Fruit fly (Drosophila melanogaster) whole organism, embryonic: Measurements from ENCODE around the gene Zip88E.

ENCODE experiments used
- ATbp ChIP-seq: fragments of 200-800 bp; sonication (Bioruptor generic); optimal IDR thresholded peaks from 2 replicates; lab custom pipeline; 2017; ENCODE audit warnings: missing biosample characterization, mild to moderate bottlenecking, missing genetic modification characterization, missing genetic modification reagents
- CG1024 ChIP-seq: fragments of 200-800 bp; sonication (Bioruptor generic); IDR thresholded peaks from 2 replicates; pipeline ENCODE4 v1.3.6; 2022; ENCODE audit warnings: missing biosample characterization, missing genetic modification characterization
- CG12299 ChIP-seq: fragments of 200-800 bp; sonication (Bioruptor generic); optimal IDR thresholded peaks from 2 replicates; lab custom pipeline; 2018; ENCODE audit warnings: missing biosample characterization, mild to moderate bottlenecking, missing genetic modification characterization
- CG12744 ChIP-seq: fragments of 200-800 bp; sonication (Bioruptor generic); optimal IDR thresholded peaks from 2 replicates; lab custom pipeline; 2016; ENCODE audit warnings: missing biosample characterization, missing genetic modification characterization
- CG15073 ChIP-seq: fragments of 200-800 bp; sonication (Bioruptor generic); optimal IDR thresholded peaks from 2 replicates; lab custom pipeline; 2016; ENCODE audit warnings: missing biosample characterization, missing genetic modification characterization
- CG15269 ChIP-seq: fragments of 200-800 bp; sonication (Bioruptor generic); optimal IDR thresholded peaks from 2 replicates; lab custom pipeline; 2018; ENCODE audit warnings: missing biosample characterization, mild to moderate bottlenecking, missing genetic modification characterization, moderate library complexity
- CG1529 ChIP-seq: fragments of 200-800 bp; sonication (Bioruptor generic); optimal IDR thresholded peaks from 3 replicates; lab custom pipeline; 2018; ENCODE audit warnings: missing biosample characterization, missing genetic modification characterization
- CG15601 ChIP-seq: fragments of 200-800 bp; sonication (Bioruptor generic); optimal IDR thresholded peaks from 3 replicates; lab custom pipeline; 2019; ENCODE audit warnings: missing biosample characterization, mild to moderate bottlenecking, missing genetic modification characterization, moderate library complexity
- CG17385 ChIP-seq: fragments of 200-800 bp; sonication (Bioruptor generic); optimal IDR thresholded peaks from 3 replicates; lab custom pipeline; 2018; ENCODE audit warnings: missing biosample characterization, mild to moderate bottlenecking, missing genetic modification characterization
- CG17829 ChIP-seq: fragments of 200-800 bp; optimal IDR thresholded peaks from 2 replicates; lab custom pipeline; 2019; ENCODE audit warnings: missing biosample characterization, mild to moderate bottlenecking, missing genetic modification characterization, moderate library complexity
- CG18619 ChIP-seq: fragments of 200-800 bp; sonication (Bioruptor generic); optimal IDR thresholded peaks from 3 replicates; lab custom pipeline; 2017; ENCODE audit warnings: missing biosample characterization, mild to moderate bottlenecking, missing genetic modification characterization
- CG3847 ChIP-seq: fragments of 200-800 bp; sonication (Bioruptor generic); IDR thresholded peaks from 2 replicates; pipeline ENCODE4 v1.3.6; 2022; ENCODE audit warnings: missing biosample characterization, missing genetic modification characterization
- CG4707 ChIP-seq: fragments of 200-800 bp; sonication (Bioruptor generic); optimal IDR thresholded peaks from 2 replicates; lab custom pipeline; 2018; ENCODE audit warnings: missing biosample characterization, mild to moderate bottlenecking, missing genetic modification characterization, moderate library complexity
- CG4820 ChIP-seq: fragments of 200-800 bp; sonication (Bioruptor generic); optimal IDR thresholded peaks from 3 replicates; lab custom pipeline; 2016; ENCODE audit warnings: missing biosample characterization, missing genetic modification characterization
- CG6254 ChIP-seq: fragments of 200-800 bp; sonication (Bioruptor generic); optimal IDR thresholded peaks from 3 replicates; lab custom pipeline; 2017; ENCODE audit warnings: mild to moderate bottlenecking, missing biosample characterization, missing genetic modification reagents, missing genetic modification characterization
- CG6689 ChIP-seq: fragments of 200-800 bp; sonication (Bioruptor generic); IDR thresholded peaks from 2 replicates; pipeline ENCODE4 v1.3.6; 2022; ENCODE audit warnings: missing biosample characterization, missing genetic modification characterization
- CG6813 ChIP-seq: fragments of 200-800 bp; sonication (Bioruptor generic); optimal IDR thresholded peaks from 2 replicates; lab custom pipeline; 2017; ENCODE audit warnings: missing biosample characterization, missing genetic modification characterization, mild to moderate bottlenecking, moderate library complexity, missing genetic modification reagents
- CG7839 ChIP-seq: fragments of 200-800 bp; sonication (Bioruptor generic); optimal IDR thresholded peaks from 3 replicates; lab custom pipeline; 2018; ENCODE audit warnings: missing biosample characterization, mild to moderate bottlenecking, missing genetic modification characterization, moderate library complexity
- CG9727 ChIP-seq: fragments of 200-800 bp; sonication (Bioruptor generic); optimal IDR thresholded peaks from 3 replicates; lab custom pipeline; 2017; ENCODE audit warnings: missing biosample characterization, mild to moderate bottlenecking, missing genetic modification characterization
- Dip3 ChIP-seq: fragments of 200-800 bp; sonication (Bioruptor generic); optimal IDR thresholded peaks from 3 replicates; lab custom pipeline; 2016; ENCODE audit warnings: missing biosample characterization, missing genetic modification characterization
- Dll ChIP-seq: fragments of 200-800 bp; sonication (Bioruptor generic); IDR thresholded peaks from 4 replicates; pipeline ENCODE4 v1.3.6; 2022; ENCODE audit warnings: missing biosample characterization, missing genetic modification characterization; ENCODE audit not compliant: partially characterized antibody
- H2.0 ChIP-seq: fragments of 200-800 bp; sonication (Bioruptor generic); IDR thresholded peaks from 2 replicates; pipeline ENCODE4 v1.3.6; 2022; ENCODE audit warnings: missing biosample characterization, missing genetic modification characterization
- Hand ChIP-seq: fragments of 200-800 bp; sonication (Bioruptor generic); optimal IDR thresholded peaks from 2 replicates; lab custom pipeline; 2017; ENCODE audit warnings: mild to moderate bottlenecking, missing biosample characterization, missing genetic modification reagents, missing genetic modification characterization
- Hey ChIP-seq: fragments of 200-800 bp; sonication (Bioruptor generic); optimal IDR thresholded peaks from 3 replicates; lab custom pipeline; 2018; ENCODE audit warnings: missing biosample characterization, mild to moderate bottlenecking, missing genetic modification characterization
- Med ChIP-seq: fragments of 200-800 bp; sonication (Bioruptor generic); peaks from one replicate; lab custom pipeline; 2016; ENCODE audit warnings: missing biosample characterization, missing genetic modification characterization, mild to moderate bottlenecking, inconsistent platforms, moderate library complexity
- Sox100B ChIP-seq: fragments of 200-800 bp; sonication (Bioruptor generic); optimal IDR thresholded peaks from 3 replicates; lab custom pipeline; 2018; ENCODE audit warnings: missing biosample characterization, mild to moderate bottlenecking, missing genetic modification characterization
- Ssrp ChIP-seq: fragments of 200-800 bp; sonication (Bioruptor generic); optimal IDR thresholded peaks from 2 replicates; lab custom pipeline; 2018; ENCODE audit warnings: missing biosample characterization, mild to moderate bottlenecking, missing genetic modification characterization, moderate library complexity
- Usf ChIP-seq: fragments of 200-800 bp; sonication (Bioruptor generic); optimal IDR thresholded peaks from 2 replicates; lab custom pipeline; 2017; ENCODE audit warnings: missing genotype, missing biosample characterization, missing genetic modification characterization
- Vsx1 ChIP-seq: fragments of 200-800 bp; sonication (Bioruptor generic); optimal IDR thresholded peaks from 2 replicates; lab custom pipeline; 2017; ENCODE audit warnings: missing biosample characterization, mild to moderate bottlenecking, missing genetic modification characterization, missing genetic modification reagents
- br ChIP-seq: fragments of >200 bp; optimal IDR thresholded peaks from 2 replicates; lab custom pipeline; 2017
- cwo ChIP-seq: fragments of 200-800 bp; sonication (Bioruptor generic); optimal IDR thresholded peaks from 3 replicates; lab custom pipeline; 2017; ENCODE audit warnings: missing biosample characterization, missing genetic modification characterization, mild to moderate bottlenecking, moderate library complexity, missing genetic modification reagents
- dmrt99B ChIP-seq: fragments of 200-800 bp; sonication (Bioruptor generic); optimal IDR thresholded peaks from 2 replicates; lab custom pipeline; 2018; ENCODE audit warnings: missing biosample characterization, mild to moderate bottlenecking, missing genetic modification characterization, moderate library complexity
- dysf ChIP-seq: fragments of 200-800 bp; sonication (Bioruptor generic); IDR thresholded peaks from 3 replicates; pipeline ENCODE4 v1.3.6; 2022; ENCODE audit warnings: missing biosample characterization, missing genetic modification characterization
- ftz-f1 ChIP-seq: fragments of 200-800 bp; sonication (Bioruptor generic); optimal IDR thresholded peaks from 2 replicates; lab custom pipeline; 2016; ENCODE audit warnings: missing biosample characterization, missing genetic modification characterization
- gem ChIP-seq: fragments of 200-800 bp; sonication (Bioruptor generic); optimal IDR thresholded peaks from 2 replicates; lab custom pipeline; 2019; ENCODE audit warnings: missing biosample characterization, mild to moderate bottlenecking, missing genetic modification characterization, moderate library complexity
- gsb ChIP-seq: fragments of 200-800 bp; sonication (Bioruptor generic); IDR thresholded peaks from 2 replicates; pipeline ENCODE4 v1.3.6; 2022; ENCODE audit warnings: missing biosample characterization, missing genetic modification characterization
- hkb ChIP-seq, 2 experiments: fragments of 200-800 bp in 1 of 2; fragments of >200 bp in 1 of 2; sonication (Bioruptor generic) in 1 of 2; IDR thresholded peaks in 1 of 2; optimal IDR thresholded peaks in 1 of 2; 2 replicates each; pipeline versions ENCODE4 v1.3.6 to Lab custom; 2017 to 2022; ENCODE audit warnings: missing biosample characterization in 1 of 2, missing genetic modification characterization in 1 of 2
- ind ChIP-seq: fragments of 200-800 bp; sonication (Bioruptor generic); optimal IDR thresholded peaks from 3 replicates; lab custom pipeline; 2016; ENCODE audit warnings: missing biosample characterization, missing genetic modification characterization
- jumu ChIP-seq: fragments of 200-800 bp; sonication (Bioruptor generic); optimal IDR thresholded peaks from 3 replicates; lab custom pipeline; 2016; ENCODE audit warnings: missing biosample characterization, missing genetic modification characterization
- kni ChIP-seq: fragments of 200-800 bp; sonication (Bioruptor generic); optimal IDR thresholded peaks from 3 replicates; lab custom pipeline; 2017; ENCODE audit warnings: mild to moderate bottlenecking, missing biosample characterization, missing genetic modification reagents, missing genetic modification characterization
- lab ChIP-seq: fragments of 200-800 bp; sonication (Bioruptor generic); optimal IDR thresholded peaks from 3 replicates; lab custom pipeline; 2017; ENCODE audit warnings: missing biosample characterization, missing genetic modification characterization, mild to moderate bottlenecking, moderate library complexity, missing genetic modification reagents
- lmd ChIP-seq: fragments of 200-800 bp; sonication (Bioruptor generic); IDR thresholded peaks from 2 replicates; pipeline ENCODE4 v1.3.6; 2022; ENCODE audit warnings: missing biosample characterization, missing genetic modification characterization
- lola ChIP-seq, 3 experiments: fragments of >200 bp in 2 of 3; fragments of 200-800 bp in 1 of 3; sonication (Bioruptor generic) in 1 of 3; optimal IDR thresholded peaks; 2 replicates each; lab custom pipeline; 2017 to 2019; ENCODE audit warnings: missing biosample characterization in 3 of 3, missing genetic modification characterization in 3 of 3, mild to moderate bottlenecking in 1 of 3, moderate library complexity in 1 of 3
- sob ChIP-seq: fragments of 200-800 bp; sonication (Bioruptor generic); IDR thresholded peaks from 2 replicates; pipeline ENCODE4 v1.3.6; 2022; ENCODE audit warnings: missing biosample characterization, missing genetic modification characterization
- sqz ChIP-seq: fragments of 200-800 bp; sonication (Bioruptor generic); optimal IDR thresholded peaks from 3 replicates; lab custom pipeline; 2018; ENCODE audit warnings: missing biosample characterization, mild to moderate bottlenecking, missing genetic modification characterization
- ssp ChIP-seq: fragments of 200-800 bp; sonication (Bioruptor generic); IDR thresholded peaks from 2 replicates; pipeline ENCODE4 v1.3.6; 2022; ENCODE audit warnings: missing biosample characterization, missing genetic modification characterization
- sug ChIP-seq: fragments of 200-800 bp; optimal IDR thresholded peaks from 2 replicates; lab custom pipeline; 2019; ENCODE audit warnings: missing biosample characterization, mild to moderate bottlenecking, missing genetic modification characterization, moderate library complexity
- twi ChIP-seq: fragments of 200-800 bp; optimal IDR thresholded peaks from 2 replicates; lab custom pipeline; 2019; ENCODE audit warnings: missing biosample characterization, mild to moderate bottlenecking, missing genetic modification characterization, moderate library complexity

Zip88E gene

dm6 chr3R:15280619-15281334 lies 12.3 kb downstream of the Zip88E start (continued):
- no peak for TF ChIP-seq CG15601 (tag; lab: Kevin White, UChicago)
- peak; percentile 64 for TF ChIP-seq CG1529 (GFP tag; lab: Kevin White, UChicago)
- peak; percentile 54 for TF ChIP-seq ATbp (GFP tag; lab: Kevin White, UChicago)
- TF ChIP-seq ftz-f1 (GFP tag; lab: Kevin White, UChicago): no peak
- TF ChIP-seq CG3847: peak; percentile 40; the same call in 1 of the 2 replicates
- peak; percentile 39; the same call in 1 of the 2 replicates for TF ChIP-seq ssp (GFP tag; lab: Robert Waterston, UW)
- no peak for TF ChIP-seq Dll
- peak; percentile 27 for TF ChIP-seq jumu (GFP tag; lab: Kevin White, UChicago)
- peak; percentile 20 for TF ChIP-seq lab
- TF ChIP-seq lola (GFP tag; optimal IDR thresholded peaks at IDR 0.05; lab: Kevin White, UChicago): peak in 1 of 3 experiments; percentile 91
- 0 out of 2 replicates have a peak, but pooled peaks have one; percentile 34 for TF ChIP-seq sob (GFP tag; lab: Robert Waterston, UW)
- TF ChIP-seq CG17385 (GFP tag; lab: Kevin White, UChicago): peak; percentile 51
- peak; percentile 76 for TF ChIP-seq CG17829 (tag; lab: Kevin White, UChicago)
- TF ChIP-seq br (lab: Kevin White, UChicago): no peak
- peak; percentile 62 for TF ChIP-seq CG6254 (GFP tag; lab: Kevin White, UChicago)
- TF ChIP-seq CG15269 (tag; lab: Kevin White, UChicago): peak; percentile 69
- peak; percentile 88 for TF ChIP-seq gem (tag; lab: Kevin White, UChicago)
- peak; percentile 62 for TF ChIP-seq sug (tag; lab: Kevin White, UChicago)
- peak; percentile 75 for TF ChIP-seq CG4820 (GFP tag; lab: Kevin White, UChicago)
- peak; percentile 82 for TF ChIP-seq CG7839 (tag; lab: Kevin White, UChicago)
- TF ChIP-seq Med (GFP tag; lab: Kevin White, UChicago): peak; percentile 51
- TF ChIP-seq lmd: peak; percentile 60
- no peak; the same call in none of the 3 replicates for TF ChIP-seq dysf (GFP tag; lab: Robert Waterston, UW)
- TF ChIP-seq CG12299 (tag; lab: Kevin White, UChicago): peak; percentile 70
- TF ChIP-seq CG1024 (GFP tag; lab: Robert Waterston, UW): peak; percentile 18; the same call in 1 of the 2 replicates
- TF ChIP-seq CG9727 (GFP tag; lab: Kevin White, UChicago): peak; percentile 87
- TF ChIP-seq hkb (optimal IDR thresholded peaks at IDR 0.05; lab: Kevin White, UChicago): no peak
- TF ChIP-seq hkb (GFP tag; IDR thresholded peaks at IDR 0.05; lab: Robert Waterston, UW): peak; percentile 48
- peak; percentile 27 for TF ChIP-seq cwo (GFP tag; lab: Kevin White, UChicago)
- TF ChIP-seq CG15073 (GFP tag; lab: Kevin White, UChicago): peak; percentile 31
- TF ChIP-seq ind (GFP tag; lab: Kevin White, UChicago): peak; percentile 63
- peak; percentile 83 for TF ChIP-seq Ssrp (tag; lab: Kevin White, UChicago)
- peak; percentile 83 for TF ChIP-seq dmrt99B
- no peak for TF ChIP-seq Hey (tag; lab: Kevin White, UChicago)
- 0 out of 2 replicates have a peak, but pooled peaks have one; percentile 29 for TF ChIP-seq H2.0 (GFP tag; lab: Robert Waterston, UW)
- TF ChIP-seq CG6689 (GFP tag; lab: Robert Waterston, UW): peak; percentile 41; the same call in 1 of the 2 replicates
- TF ChIP-seq Vsx1: peak; percentile 62
- TF ChIP-seq Dip3: peak; percentile 11
- TF ChIP-seq kni (GFP tag; lab: Kevin White, UChicago): peak; percentile 13
- peak; percentile 61 for TF ChIP-seq sqz (GFP tag; lab: Kevin White, UChicago)
- no peak for TF ChIP-seq CG12744
- TF ChIP-seq twi (tag; lab: Kevin White, UChicago): peak; percentile 69
- peak; percentile 86 for TF ChIP-seq Sox100B (GFP tag; lab: Kevin White, UChicago)
- TF ChIP-seq CG4707 (GFP tag; lab: Kevin White, UChicago): peak; percentile 8
- peak; percentile 76 for TF ChIP-seq CG18619 (GFP tag; lab: Kevin White, UChicago)
- peak; percentile 59 for TF ChIP-seq Usf
- no peak for TF ChIP-seq Hand (GFP tag; lab: Kevin White, UChicago)
- peak; percentile 33 for TF ChIP-seq CG6813 (GFP tag; lab: Kevin White, UChicago)
- TF ChIP-seq gsb (GFP tag; lab: Robert Waterston, UW): no peak
